Fruit fly (Drosophila melanogaster) whole organism, embryonic: Measurements from ENCODE around the gene CG31960.
A peak's percentile ranks its signal among the peaks of the same experiment; 100 is the strongest.

ENCODE experiments used
- Bgb ChIP-seq: fragments of 200-800 bp; sonication (Bioruptor generic); IDR thresholded peaks from 2 replicates; pipeline ENCODE4 v1.3.6; 2022; ENCODE audit warnings: missing biosample characterization, missing genetic modification characterization; ENCODE audit not compliant: partially characterized antibody
- BtbVII ChIP-seq: fragments of 200-800 bp; sonication (Bioruptor generic); optimal IDR thresholded peaks from 3 replicates; lab custom pipeline; 2017; ENCODE audit warnings: missing biosample characterization, mild to moderate bottlenecking, missing genetic modification characterization
- CG11504 ChIP-seq: fragments of 200-800 bp; sonication (Bioruptor generic); optimal IDR thresholded peaks from 3 replicates; lab custom pipeline; 2019; ENCODE audit warnings: missing biosample characterization, mild to moderate bottlenecking, missing genetic modification characterization, moderate library complexity
- CG12219 ChIP-seq: fragments of 200-800 bp; sonication (Bioruptor generic); optimal IDR thresholded peaks from 3 replicates; lab custom pipeline; 2018; ENCODE audit warnings: missing biosample characterization, mild to moderate bottlenecking, missing genetic modification characterization
- CG13624 ChIP-seq: fragments of 200-800 bp; sonication (Bioruptor generic); optimal IDR thresholded peaks from 2 replicates; lab custom pipeline; 2016; ENCODE audit warnings: missing biosample characterization, missing genetic modification characterization
- CG15514 ChIP-seq: fragments of 200-800 bp; sonication (Bioruptor generic); optimal IDR thresholded peaks from 3 replicates; lab custom pipeline; 2017; ENCODE audit warnings: missing biosample characterization, missing genetic modification characterization, mild to moderate bottlenecking, moderate library complexity, missing genetic modification reagents
- CG15696 ChIP-seq: fragments of 200-800 bp; sonication (Bioruptor generic); optimal IDR thresholded peaks from 2 replicates; lab custom pipeline; 2019; ENCODE audit warnings: missing biosample characterization, mild to moderate bottlenecking, missing genetic modification characterization, moderate library complexity
- CG16815 ChIP-seq: fragments of 200-800 bp; sonication (Bioruptor generic); optimal IDR thresholded peaks from 3 replicates; lab custom pipeline; 2017; ENCODE audit warnings: missing biosample characterization, mild to moderate bottlenecking, missing genetic modification characterization
- CG17361 ChIP-seq: fragments of 200-800 bp; sonication (Bioruptor generic); IDR thresholded peaks from 3 replicates; pipeline ENCODE4 v1.3.6; 2022; ENCODE audit warnings: missing biosample characterization, missing genetic modification characterization
- CG17802 ChIP-seq: fragments of 200-800 bp; sonication (Bioruptor generic); optimal IDR thresholded peaks from 2 replicates; lab custom pipeline; 2018; ENCODE audit warnings: missing biosample characterization, mild to moderate bottlenecking, missing genetic modification characterization, moderate library complexity
- CG2199 ChIP-seq: fragments of 200-800 bp; sonication (Bioruptor generic); IDR thresholded peaks from 3 replicates; pipeline ENCODE4 v1.3.6; 2022; ENCODE audit warnings: missing biosample characterization, missing genetic modification characterization
- CG2889 ChIP-seq: fragments of 200-800 bp; sonication (Bioruptor generic); IDR thresholded peaks from 3 replicates; pipeline ENCODE4 v1.3.6; 2022; ENCODE audit warnings: missing biosample characterization, missing genetic modification characterization
- CG31365 ChIP-seq: fragments of 200-800 bp; sonication (Bioruptor generic); optimal IDR thresholded peaks from 2 replicates; lab custom pipeline; 2018; ENCODE audit warnings: missing biosample characterization, mild to moderate bottlenecking, missing genetic modification characterization
- CG32772 ChIP-seq: fragments of 200-800 bp; sonication (Bioruptor generic); IDR thresholded peaks from 2 replicates; pipeline ENCODE4 v1.3.6; 2022; ENCODE audit warnings: missing biosample characterization, missing genetic modification characterization
- CG33557 ChIP-seq: fragments of 200-800 bp; sonication (Bioruptor generic); optimal IDR thresholded peaks from 2 replicates; lab custom pipeline; 2019; ENCODE audit warnings: missing biosample characterization, mild to moderate bottlenecking, missing genetic modification characterization, moderate library complexity
- CG3726 ChIP-seq: fragments of 200-800 bp; sonication (Bioruptor generic); IDR thresholded peaks from 3 replicates; pipeline ENCODE4, ENCODE4 v1.3.6; 2022; ENCODE audit warnings: missing biosample characterization, missing genetic modification characterization
- CG3838 ChIP-seq: fragments of 200-800 bp; sonication (Bioruptor generic); optimal IDR thresholded peaks from 3 replicates; lab custom pipeline; 2016; ENCODE audit warnings: missing biosample characterization, missing genetic modification characterization
- CG4820 ChIP-seq: fragments of 200-800 bp; sonication (Bioruptor generic); optimal IDR thresholded peaks from 3 replicates; lab custom pipeline; 2016; ENCODE audit warnings: missing biosample characterization, missing genetic modification characterization
- CG7556 ChIP-seq: fragments of 200-800 bp; sonication (Bioruptor generic); optimal IDR thresholded peaks from 2 replicates; lab custom pipeline; 2017; ENCODE audit warnings: missing biosample characterization, mild to moderate bottlenecking, missing genetic modification characterization
- CG8944 ChIP-seq: fragments of 200-800 bp; sonication (Bioruptor generic); optimal IDR thresholded peaks from 3 replicates; lab custom pipeline; 2016; ENCODE audit warnings: missing biosample characterization, missing genetic modification characterization
- D ChIP-seq, 2 experiments: fragments of 200-800 bp in 1 of 2; fragments of >200 bp in 1 of 2; sonication (Bioruptor generic) in 1 of 2; optimal IDR thresholded peaks; 2 replicates in 1 of 2; 3 replicates in 1 of 2; lab custom pipeline; 2017; ENCODE audit warnings: mild to moderate bottlenecking in 1 of 2, missing biosample characterization in 1 of 2, missing genetic modification characterization in 1 of 2, missing genetic modification reagents in 1 of 2
- Doc3 ChIP-seq: fragments of 200-800 bp; sonication (Bioruptor generic); IDR thresholded peaks from 3 replicates; pipeline ENCODE4 v1.3.6; 2022; ENCODE audit warnings: missing biosample characterization, missing genetic modification characterization; ENCODE audit not compliant: partially characterized antibody
- Fer1 ChIP-seq: fragments of 200-800 bp; sonication (Bioruptor generic); optimal IDR thresholded peaks from 2 replicates; lab custom pipeline; 2017; ENCODE audit warnings: missing biosample characterization, mild to moderate bottlenecking, missing genetic modification characterization
- H2.0 ChIP-seq: fragments of 200-800 bp; sonication (Bioruptor generic); IDR thresholded peaks from 2 replicates; pipeline ENCODE4 v1.3.6; 2022; ENCODE audit warnings: missing biosample characterization, missing genetic modification characterization
- HHEX ChIP-seq: fragments of 200-800 bp; sonication (Bioruptor generic); optimal IDR thresholded peaks from 3 replicates; lab custom pipeline; 2017; ENCODE audit warnings: missing biosample characterization, mild to moderate bottlenecking, missing genetic modification characterization, missing genetic modification reagents
- HLH54F ChIP-seq: fragments of 200-800 bp; sonication (Bioruptor generic); optimal IDR thresholded peaks from 3 replicates; lab custom pipeline; 2016; ENCODE audit warnings: missing biosample characterization, missing genetic modification characterization
- HLHmδ ChIP-seq: fragments of 200-800 bp; sonication (Bioruptor generic); optimal IDR thresholded peaks from 2 replicates; lab custom pipeline; 2018; ENCODE audit warnings: missing biosample characterization, mild to moderate bottlenecking, missing genetic modification characterization, moderate library complexity
- Hmx ChIP-seq: fragments of 200-800 bp; sonication (Bioruptor generic); optimal IDR thresholded peaks from 2 replicates; lab custom pipeline; 2016; ENCODE audit warnings: missing biosample characterization, missing genetic modification characterization
- Kr ChIP-seq: fragments of 200-800 bp; sonication (Bioruptor generic); optimal IDR thresholded peaks from 2 replicates; lab custom pipeline; 2017; ENCODE audit warnings: missing biosample characterization, mild to moderate bottlenecking, missing genetic modification characterization
- MESR4 ChIP-seq: fragments of 200-800 bp; sonication (Bioruptor generic); optimal IDR thresholded peaks from 2 replicates; lab custom pipeline; 2018; ENCODE audit warnings: missing biosample characterization, mild to moderate bottlenecking, missing genetic modification characterization, moderate library complexity
- NK7.1 ChIP-seq: fragments of 200-800 bp; sonication (Bioruptor generic); optimal IDR thresholded peaks from 3 replicates; lab custom pipeline; 2016; ENCODE audit warnings: missing biosample characterization, missing genetic modification characterization
- Ravus ChIP-seq: fragments of 200-800 bp; sonication (Bioruptor generic); IDR thresholded peaks from 2 replicates; pipeline ENCODE4 v1.3.6; 2022; ENCODE audit warnings: missing biosample characterization, missing genetic modification characterization
- cad ChIP-seq: fragments of >200 bp; optimal IDR thresholded peaks from 2 replicates; lab custom pipeline; 2017; ENCODE audit warnings: missing biosample characterization, missing genetic modification characterization
- chn ChIP-seq: fragments of 200-800 bp; sonication (Bioruptor generic); optimal IDR thresholded peaks from 2 replicates; lab custom pipeline; 2016; ENCODE audit warnings: missing biosample characterization, missing genetic modification characterization
- disco-r ChIP-seq: fragments of 200-800 bp; sonication (Bioruptor generic); optimal IDR thresholded peaks from 2 replicates; lab custom pipeline; 2016; ENCODE audit warnings: missing biosample characterization, missing genetic modification characterization
- gem ChIP-seq: fragments of 200-800 bp; sonication (Bioruptor generic); optimal IDR thresholded peaks from 2 replicates; lab custom pipeline; 2019; ENCODE audit warnings: missing biosample characterization, mild to moderate bottlenecking, missing genetic modification characterization, moderate library complexity
- gt ChIP-seq: fragments of 200-800 bp; sonication (Bioruptor generic); IDR thresholded peaks from 2 replicates; pipeline ENCODE4 v1.3.6; 2022; ENCODE audit warnings: missing biosample characterization, missing genetic modification characterization
- ham ChIP-seq: fragments of 200-800 bp; sonication (Bioruptor generic); IDR thresholded peaks from 2 replicates; pipeline ENCODE4 v1.3.6; 2022; ENCODE audit warnings: missing biosample characterization, missing genetic modification characterization
- hbn ChIP-seq: fragments of 200-800 bp; sonication (Bioruptor generic); IDR thresholded peaks from 2 replicates; pipeline ENCODE4 v1.3.6; 2022; ENCODE audit warnings: missing biosample characterization, missing genetic modification characterization; ENCODE audit not compliant: partially characterized antibody
- kay ChIP-seq: fragments of 200-800 bp; sonication (Bioruptor generic); optimal IDR thresholded peaks from 2 replicates; lab custom pipeline; 2016; ENCODE audit warnings: missing biosample characterization, missing genetic modification characterization
- oc ChIP-seq: fragments of 200-800 bp; sonication (Bioruptor generic); optimal IDR thresholded peaks from 2 replicates; lab custom pipeline; 2018; ENCODE audit warnings: missing biosample characterization, mild to moderate bottlenecking, missing genetic modification characterization, moderate library complexity
- odd ChIP-seq: fragments of 200-800 bp; sonication (Bioruptor generic); optimal IDR thresholded peaks from 2 replicates; lab custom pipeline; 2017; ENCODE audit warnings: missing biosample characterization, mild to moderate bottlenecking, missing genetic modification characterization
- pros ChIP-seq: fragments of 200-800 bp; sonication (Bioruptor generic); optimal IDR thresholded peaks from 3 replicates; lab custom pipeline; 2019; ENCODE audit warnings: missing biosample characterization, mild to moderate bottlenecking, missing genetic modification characterization, moderate library complexity
- pum ChIP-seq: fragments of 200-800 bp; sonication (Bioruptor generic); optimal IDR thresholded peaks from 2 replicates; lab custom pipeline; 2016; ENCODE audit warnings: missing biosample characterization, missing genetic modification characterization
- pzg ChIP-seq: fragments of 200-800 bp; sonication (Bioruptor generic); optimal IDR thresholded peaks from 3 replicates; lab custom pipeline; 2018; ENCODE audit warnings: missing biosample characterization, mild to moderate bottlenecking, missing genetic modification characterization, moderate library complexity
- sens-2 ChIP-seq: fragments of 200-800 bp; sonication (Bioruptor generic); IDR thresholded peaks from 2 replicates; pipeline ENCODE4 v1.3.6; 2022; ENCODE audit warnings: missing biosample characterization, missing genetic modification characterization
- slp2 ChIP-seq: fragments of 200-800 bp; sonication (Bioruptor generic); optimal IDR thresholded peaks from 2 replicates; lab custom pipeline; 2016; ENCODE audit warnings: missing biosample characterization, missing genetic modification characterization
- ssp ChIP-seq: fragments of 200-800 bp; sonication (Bioruptor generic); IDR thresholded peaks from 2 replicates; pipeline ENCODE4 v1.3.6; 2022; ENCODE audit warnings: missing biosample characterization, missing genetic modification characterization
- stwl ChIP-seq: fragments of 200-800 bp; sonication (Bioruptor generic); optimal IDR thresholded peaks from 3 replicates; lab custom pipeline; 2018; ENCODE audit warnings: missing biosample characterization, mild to moderate bottlenecking, missing genetic modification characterization, moderate library complexity
- vnd ChIP-seq: fragments of 200-800 bp; sonication (Bioruptor generic); IDR thresholded peaks from 3 replicates; pipeline ENCODE4 v1.3.6; 2022; ENCODE audit warnings: missing biosample characterization, missing genetic modification characterization; ENCODE audit not compliant: partially characterized antibody

Gene CG31960

dm6 chr2L:3786246-3786645 is 1.5 kb downstream of the CG31960 start (continued):
- TF ChIP-seq CG3726 (GFP tag; lab: Robert Waterston, UW) (peak; percentile 77; the same call in 1 of the 3 replicates), gt (GFP tag; lab: Robert Waterston, UW) (peak; percentile 18; the same call in 1 of the 2 replicates), CG4820 (GFP tag; lab: Kevin White, UChicago) (peak; percentile 28), hbn (GFP tag; lab: Robert Waterston, UW) (no peak), D (optimal IDR thresholded peaks at IDR 0.05; lab: Kevin White, UChicago) (no peak), D (GFP tag; optimal IDR thresholded peaks at IDR 0.05; lab: Kevin White, UChicago) (peak; percentile 37), CG7556 (GFP tag; lab: Kevin White, UChicago) (no peak), Kr (GFP tag; lab: Kevin White, UChicago) (peak; percentile 55), Hmx (GFP tag; lab: Kevin White, UChicago) (no peak), ham (GFP tag; lab: Robert Waterston, UW) (no peak), kay (peak; percentile 41), Ravus (GFP tag; lab: Robert Waterston, UW) (no peak), Fer1 (GFP tag; lab: Kevin White, UChicago) (peak; percentile 16), Doc3 (no peak), CG15514 (GFP tag; lab: Kevin White, UChicago) (peak; percentile 0), disco-r (peak; percentile 50), stwl (peak; percentile 45), BtbVII (GFP tag; lab: Kevin White, UChicago) (no peak), MESR4 (GFP tag; lab: Kevin White, UChicago) (no peak), HHEX (peak; percentile 53), CG32772 (GFP tag; lab: Robert Waterston, UW) (peak; percentile 82), CG2889 (GFP tag; lab: Robert Waterston, UW) (peak; percentile 69; the same call in 2 of the 3 replicates), CG17802 (tag; lab: Kevin White, UChicago) (peak; percentile 14), ssp (GFP tag; lab: Robert Waterston, UW) (peak; percentile 71), CG17361 (GFP tag; lab: Robert Waterston, UW) (peak; percentile 54; the same call in 2 of the 3 replicates), CG33557 (GFP tag; lab: Kevin White, UChicago) (peak; percentile 66), CG15696 (tag; lab: Kevin White, UChicago) (peak; percentile 80), pzg (GFP tag; lab: Kevin White, UChicago) (peak; percentile 17), sens-2 (GFP tag; lab: Robert Waterston, UW) (peak; percentile 71), HLH54F (GFP tag; lab: Kevin White, UChicago) (peak; percentile 45), CG31365 (no peak), CG3838 (GFP tag; lab: Kevin White, UChicago) (no peak), Bgb (GFP tag; lab: Robert Waterston, UW) (no peak; the same call in 1 of the 2 replicates), CG8944 (peak; percentile 81), slp2 (GFP tag; lab: Kevin White, UChicago) (peak; percentile 78), chn (GFP tag; lab: Kevin White, UChicago) (peak; percentile 84), HLHmδ (peak; percentile 74), odd (GFP tag; lab: Kevin White, UChicago) (peak; percentile 30), pum (GFP tag; lab: Kevin White, UChicago) (peak; percentile 62), CG11504 (tag; lab: Kevin White, UChicago) (peak; percentile 64), H2.0 (GFP tag; lab: Robert Waterston, UW) (peak; percentile 75), CG13624 (GFP tag; lab: Kevin White, UChicago) (peak; percentile 32), cad (no peak), gem (tag; lab: Kevin White, UChicago) (peak; percentile 72), CG16815 (GFP tag; lab: Kevin White, UChicago) (peak; percentile 48), oc (tag; lab: Kevin White, UChicago) (peak; percentile 5), pros (GFP tag; lab: Kevin White, UChicago) (no peak), CG12219 (GFP tag; lab: Kevin White, UChicago) (peak; percentile 55), NK7.1 (peak; percentile 10), vnd (no peak), CG2199 (peak; percentile 88)
